Fruit fly (Drosophila melanogaster) whole organism, wandering third instar larva: Measurements from ENCODE around the gene Rdh.

Experiments used
- Abd-B ChIP-seq: fragments of >200 bp; optimal IDR thresholded peaks from 2 replicates; lab custom pipeline; 2017; ENCODE audit warnings: missing biosample characterization, missing genetic modification characterization
- CG32264 ChIP-seq: fragments of 200-800 bp; sonication (Bioruptor generic); optimal IDR thresholded peaks from 2 replicates; lab custom pipeline; 2016; ENCODE audit warnings: missing biosample characterization, missing genetic modification characterization
- CG9705 ChIP-seq: fragments of 200-800 bp; sonication (Bioruptor generic); optimal IDR thresholded peaks from 2 replicates; lab custom pipeline; 2018; ENCODE audit warnings: missing biosample characterization, mild to moderate bottlenecking, missing genetic modification characterization
- Dfd ChIP-seq: fragments of >200 bp; optimal IDR thresholded peaks from 2 replicates; lab custom pipeline; 2017; ENCODE audit warnings: missing biosample characterization, missing genetic modification characterization
- Dif ChIP-seq: fragments of 200-275, 200-300 bp; sonication (Bioruptor generic); optimal IDR thresholded peaks from 2 replicates; lab custom pipeline; 2018; ENCODE audit warnings: missing biosample characterization, missing genetic modification characterization; ENCODE audit not compliant: partially characterized antibody
- GATAd ChIP-seq: sonication (Bioruptor generic); optimal IDR thresholded peaks from 2 replicates; lab custom pipeline; 2016; ENCODE audit warnings: missing biosample characterization, missing genetic modification characterization
- HLH106 ChIP-seq: fragments of 200-800 bp; optimal IDR thresholded peaks from 3 replicates; lab custom pipeline; 2019; ENCODE audit warnings: missing biosample characterization, mild to moderate bottlenecking, missing genetic modification characterization, moderate library complexity
- Hnf4 ChIP-seq: fragments of 200-800 bp; sonication (Bioruptor generic); optimal IDR thresholded peaks from 2 replicates; lab custom pipeline; 2016; ENCODE audit warnings: missing biosample characterization, mild to moderate bottlenecking, missing genetic modification characterization
- Hr83 ChIP-seq: fragments of 200-300 bp; sonication (Bioruptor generic); optimal IDR thresholded peaks from 2 replicates; lab custom pipeline; 2016; ENCODE audit warnings: missing biosample characterization, mild to moderate bottlenecking, missing genetic modification characterization, moderate library complexity; ENCODE audit not compliant: poor library complexity, severe bottlenecking
- Jra ChIP-seq: sonication (Bioruptor generic); optimal IDR thresholded peaks from 2 replicates; lab custom pipeline; 2016; ENCODE audit warnings: missing biosample characterization, missing genetic modification characterization
- Mio ChIP-seq: sonication (Bioruptor generic); optimal IDR thresholded peaks from 2 replicates; lab custom pipeline; 2016; ENCODE audit warnings: missing biosample characterization, missing genetic modification characterization
- Myc ChIP-seq: fragments of >200 bp; optimal IDR thresholded peaks from 2 replicates; lab custom pipeline; 2017
- N ChIP-seq: fragments of >200 bp; optimal IDR thresholded peaks from 2 replicates; lab custom pipeline; 2018; ENCODE audit warnings: missing biosample characterization, missing external identifiers, missing genetic modification characterization
- OdsH ChIP-seq: fragments of 200-800 bp; sonication (Bioruptor generic); optimal IDR thresholded peaks from 2 replicates; lab custom pipeline; 2016; ENCODE audit warnings: missing biosample characterization, mild to moderate bottlenecking, missing genetic modification characterization
- Rel ChIP-seq, 2 experiments: fragments of 200-800 bp; sonication (Bioruptor generic) in 1 of 2; optimal IDR thresholded peaks; 2 replicates in 1 of 2; 3 replicates in 1 of 2; lab custom pipeline; 2016 to 2019; ENCODE audit warnings: mild to moderate bottlenecking in 2 of 2, missing biosample characterization in 2 of 2, missing genetic modification characterization in 2 of 2, moderate library complexity in 1 of 2
- Vsx2 ChIP-seq: fragments of 200-300, 225-300 bp; sonication (Bioruptor generic); optimal IDR thresholded peaks from 2 replicates; lab custom pipeline; 2018; ENCODE audit warnings: missing biosample characterization, missing genetic modification characterization; ENCODE audit not compliant: partially characterized antibody
- br ChIP-seq: fragments of 200-800 bp; sonication (Bioruptor generic); optimal IDR thresholded peaks from 2 replicates; lab custom pipeline; 2016; ENCODE audit warnings: missing biosample characterization, missing genetic modification characterization
- brk ChIP-seq: fragments of 200-800 bp; sonication (Bioruptor generic); optimal IDR thresholded peaks from 2 replicates; lab custom pipeline; 2016; ENCODE audit warnings: missing biosample characterization, mild to moderate bottlenecking, missing genetic modification characterization
- dl ChIP-seq, 2 experiments: fragments of 175-275, 200-275 bp in 1 of 2; fragments of 200-275 bp in 1 of 2; sonication (Bioruptor generic); optimal IDR thresholded peaks; lab custom pipeline; 2018; ENCODE audit warnings: mild to moderate bottlenecking in 2 of 2, missing biosample characterization in 2 of 2, missing genetic modification characterization in 2 of 2, moderate library complexity in 2 of 2; ENCODE audit not compliant: partially characterized antibody in 2 of 2, insufficient read depth in 1 of 2
- dmrt93B ChIP-seq: fragments of 200-800 bp; sonication (Bioruptor generic); optimal IDR thresholded peaks from 2 replicates; lab custom pipeline; 2018; ENCODE audit warnings: missing biosample characterization, mild to moderate bottlenecking, missing genetic modification characterization
- dsf ChIP-seq: sonication (Bioruptor generic); optimal IDR thresholded peaks from 2 replicates; lab custom pipeline; 2016; ENCODE audit warnings: missing biosample characterization, missing genetic modification characterization, borderline replicate concordance
- ey ChIP-seq: fragments of 200-800 bp; sonication (Bioruptor generic); optimal IDR thresholded peaks from 2 replicates; lab custom pipeline; 2016; ENCODE audit warnings: missing biosample characterization, missing genetic modification characterization
- foxo ChIP-seq, 2 experiments: fragments of 200-800 bp; sonication (Bioruptor generic); optimal IDR thresholded peaks; 2 replicates in 1 of 2; 3 replicates in 1 of 2; lab custom pipeline; 2016 to 2017; ENCODE audit warnings: missing biosample characterization in 2 of 2, missing genetic modification characterization in 2 of 2
- fru ChIP-seq: fragments of 200-800 bp; sonication (Bioruptor generic); optimal IDR thresholded peaks from 3 replicates; lab custom pipeline; 2016; ENCODE audit warnings: missing biosample characterization, mild to moderate bottlenecking, missing genetic modification characterization
- h ChIP-seq: fragments of 200-800 bp; sonication (Bioruptor generic); optimal IDR thresholded peaks from 3 replicates; lab custom pipeline; 2016; ENCODE audit warnings: missing biosample characterization, mild to moderate bottlenecking, missing genetic modification characterization
- lola ChIP-seq: fragments of >200 bp; optimal IDR thresholded peaks from 2 replicates; lab custom pipeline; 2017; ENCODE audit warnings: missing biosample characterization, missing genetic modification characterization
- psq ChIP-seq: fragments of 200-800 bp; sonication (Bioruptor generic); optimal IDR thresholded peaks from 3 replicates; lab custom pipeline; 2017; ENCODE audit warnings: missing biosample characterization, mild to moderate bottlenecking, missing genetic modification characterization, moderate library complexity
- rgr ChIP-seq: fragments of 200-800 bp; sonication (Bioruptor generic); optimal IDR thresholded peaks from 3 replicates; lab custom pipeline; 2016; ENCODE audit warnings: missing biosample characterization, mild to moderate bottlenecking, missing genetic modification characterization
- sage ChIP-seq: fragments of 200-800 bp; sonication (Bioruptor generic); optimal IDR thresholded peaks from 2 replicates; lab custom pipeline; 2016; ENCODE audit warnings: missing biosample characterization, mild to moderate bottlenecking, missing genetic modification characterization
- sv ChIP-seq: fragments of 200-800 bp; sonication (Bioruptor generic); optimal IDR thresholded peaks from 3 replicates; lab custom pipeline; 2016; ENCODE audit warnings: missing biosample characterization, missing genetic modification characterization
- tai ChIP-seq: sonication (Bioruptor generic); optimal IDR thresholded peaks from 2 replicates; lab custom pipeline; 2016; ENCODE audit warnings: missing biosample characterization, missing genetic modification characterization
- woc ChIP-seq: sonication (Bioruptor generic); optimal IDR thresholded peaks from 2 replicates; lab custom pipeline; 2016; ENCODE audit warnings: missing biosample characterization, mild to moderate bottlenecking, missing genetic modification characterization

Rdh gene

DNA sequence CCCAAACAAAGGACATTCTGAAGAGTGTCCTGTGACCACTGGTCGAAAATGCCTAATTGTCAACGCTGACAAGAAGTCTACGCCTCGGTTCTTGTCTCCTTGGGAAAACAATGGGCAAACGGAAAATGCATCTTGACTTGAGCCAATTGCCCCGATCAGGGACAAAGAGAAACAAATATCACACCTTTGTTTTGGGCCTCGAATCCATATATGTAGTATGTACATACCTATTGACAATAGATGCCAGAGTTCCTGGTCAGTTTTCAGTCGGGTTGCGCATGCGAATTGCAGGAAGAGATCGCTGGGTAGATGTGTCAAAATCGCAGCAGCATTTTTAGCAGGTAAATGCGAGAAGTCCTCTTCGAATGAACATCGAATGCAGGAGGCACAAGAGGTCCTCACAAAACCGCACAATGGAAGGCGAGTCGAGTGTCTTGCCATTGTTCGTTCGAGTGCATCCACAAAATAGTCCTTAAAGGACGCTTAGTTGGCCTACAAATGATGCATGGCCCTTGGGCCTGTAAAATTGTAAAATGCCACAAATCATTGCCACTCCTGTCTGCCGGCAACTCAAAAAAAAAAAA lies 23.5 kb downstream of the Rdh start:
- TF ChIP-seq psq (no peak), dsf (GFP tag; lab: Kevin White, UChicago) (no peak)
- TF ChIP-seq, all 38 proteins: peak for 0

DNA sequence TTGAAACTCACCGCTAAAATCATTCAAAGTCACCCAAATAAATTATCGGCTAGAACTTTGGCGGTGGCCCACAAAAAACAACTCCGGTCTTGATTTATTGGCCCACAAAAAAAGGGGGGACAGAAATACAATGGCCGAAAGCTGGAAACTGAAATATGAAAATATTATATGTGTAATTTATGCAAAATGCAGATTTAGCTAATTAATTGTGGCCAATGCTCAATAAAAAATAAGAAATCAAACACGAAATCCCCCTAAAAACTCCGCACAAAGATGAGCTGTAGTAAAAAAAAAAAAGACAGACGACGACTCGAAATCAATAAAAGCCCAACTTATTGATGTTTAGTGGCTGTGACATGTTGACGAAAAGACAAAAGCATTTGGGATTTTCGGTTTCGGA lies 24.5 kb downstream of the Rdh start:
- TF ChIP-seq woc (GFP tag; lab: Kevin White, UChicago) (no peak), CG9705 (GFP tag; lab: Kevin White, UChicago) (no peak), psq (no peak), lola (GFP tag; lab: Kevin White, UChicago) (no peak), brk (GFP tag; lab: Kevin White, UChicago) (no peak), Hnf4 (no peak), Myc (no peak), sv (GFP tag; lab: Kevin White, UChicago) (no peak), OdsH (GFP tag; lab: Kevin White, UChicago) (no peak), CG32264 (GFP tag; lab: Kevin White, UChicago) (no peak)
- TF ChIP-seq, all 38 proteins: peak for 0

DNA sequence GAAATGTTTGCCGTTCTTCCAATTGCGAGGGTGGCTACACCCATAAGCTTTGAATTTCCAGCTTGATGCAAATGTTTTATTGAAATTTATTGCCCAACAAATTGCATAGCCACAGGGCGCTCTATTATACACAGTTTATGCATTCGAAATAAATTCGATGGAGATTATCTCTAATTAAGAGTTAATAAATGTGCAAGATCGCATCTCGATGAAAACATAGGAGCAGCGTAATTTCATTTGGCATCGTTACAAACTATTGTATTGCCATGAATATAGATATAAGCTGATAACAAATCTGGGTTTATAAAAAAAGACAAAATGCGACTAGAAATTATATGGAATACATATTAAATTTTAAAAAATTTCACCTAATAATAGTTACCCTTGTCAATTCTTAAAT lies 25.2 kb downstream of the Rdh start:
- TF ChIP-seq Dfd (GFP tag; lab: Kevin White, UChicago) = no peak
- TF ChIP-seq Rel (GFP tag; optimal IDR thresholded peaks at IDR 0.05; lab: Kevin White, UChicago) = no peak
- TF ChIP-seq Rel (tag; optimal IDR thresholded peaks at IDR 0.05; lab: Kevin White, UChicago) = no peak
- no peak for TF ChIP-seq lola (GFP tag; lab: Kevin White, UChicago)
- no peak for TF ChIP-seq Hnf4
- TF ChIP-seq CG9705 (GFP tag; lab: Kevin White, UChicago) = no peak
- TF ChIP-seq N (GFP tag; lab: Kevin White, UChicago) = no peak
- TF ChIP-seq dsf (GFP tag; lab: Kevin White, UChicago) = no peak
- no peak for TF ChIP-seq h (GFP tag; lab: Kevin White, UChicago)
- no peak for TF ChIP-seq HLH106 (tag; lab: Kevin White, UChicago)
- TF ChIP-seq sage = no peak
- TF ChIP-seq psq = no peak
- no peak for TF ChIP-seq Hr83 (GFP tag; lab: Kevin White, UChicago)
- TF ChIP-seq GATAd = no peak
- no peak for TF ChIP-seq dl (GFP tag; optimal IDR thresholded peaks at IDR 0.05; lab: Kevin White, UChicago; ENCODE audit: insufficient read depth in 1 of 2, partially characterized antibody in 2 of 2)
- TF ChIP-seq Jra (GFP tag; lab: Kevin White, UChicago) = no peak

DNA sequence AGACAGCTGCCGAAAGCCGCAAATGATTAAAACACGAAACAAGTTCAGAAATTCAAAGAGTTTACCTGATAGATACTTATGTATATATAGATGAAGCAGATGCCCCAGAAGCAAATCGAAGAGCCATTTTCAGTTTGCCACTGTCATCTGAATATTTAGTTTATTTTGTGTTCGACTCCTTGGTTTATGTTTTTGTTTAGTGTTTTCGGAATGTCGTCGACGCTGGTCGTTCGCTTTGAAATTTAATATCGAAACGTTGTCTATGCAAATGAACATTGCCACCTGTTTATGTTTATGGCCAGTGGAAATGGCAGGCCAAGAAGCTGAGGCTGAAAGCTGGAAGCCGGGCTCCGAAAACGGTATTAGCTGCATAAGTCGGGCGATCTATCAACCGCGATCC lies 25.8 kb downstream of the Rdh start:
- TF ChIP-seq Abd-B (no peak), GATAd (no peak), ey (GFP tag; lab: Kevin White, UChicago) (no peak), HLH106 (tag; lab: Kevin White, UChicago) (no peak), Hr83 (GFP tag; lab: Kevin White, UChicago) (no peak), fru (GFP tag; lab: Kevin White, UChicago) (no peak), woc (GFP tag; lab: Kevin White, UChicago) (no peak), brk (GFP tag; lab: Kevin White, UChicago) (no peak), Vsx2 (no peak), dmrt93B (GFP tag; lab: Kevin White, UChicago) (no peak), tai (GFP tag; lab: Kevin White, UChicago) (no peak), Dif (no peak), CG32264 (GFP tag; lab: Kevin White, UChicago) (no peak)
- TF ChIP-seq, all 38 proteins: peak for 0

DNA sequence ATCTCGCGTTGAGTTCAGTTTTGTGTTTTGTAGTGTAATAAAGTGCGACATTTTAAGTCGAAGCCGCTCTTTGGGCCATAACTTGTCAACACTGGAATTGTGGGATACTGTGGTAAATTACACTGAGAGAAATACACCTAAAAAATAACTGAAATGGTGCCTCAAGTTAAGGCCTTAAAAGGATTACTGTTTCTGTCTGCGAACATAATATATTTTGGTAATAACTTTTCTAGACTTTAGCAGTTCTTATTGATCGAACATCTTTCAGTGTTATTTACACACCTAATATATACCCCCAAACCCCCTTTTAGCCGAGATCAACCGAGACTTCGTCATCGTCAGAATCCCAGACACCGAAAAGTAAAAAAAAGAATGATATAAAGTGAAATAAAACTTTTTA lies 26.6 kb downstream of the Rdh start:
- no peak for TF ChIP-seq Myc
- TF ChIP-seq rgr = peak; percentile 13
- TF ChIP-seq HLH106 (tag; lab: Kevin White, UChicago) = peak; percentile 15
- no peak for TF ChIP-seq Mio (GFP tag; lab: Kevin White, UChicago)
- peak; percentile 3 for TF ChIP-seq OdsH (GFP tag; lab: Kevin White, UChicago)
- TF ChIP-seq br = peak; percentile 16
- no peak for TF ChIP-seq Dif
- peak; percentile 35 for TF ChIP-seq ey (GFP tag; lab: Kevin White, UChicago)
- peak; percentile 53 for TF ChIP-seq h (GFP tag; lab: Kevin White, UChicago)
- no peak for TF ChIP-seq Jra (GFP tag; lab: Kevin White, UChicago)
- no peak for TF ChIP-seq Hr83 (GFP tag; lab: Kevin White, UChicago)
- peak; percentile 8 for TF ChIP-seq fru (GFP tag; lab: Kevin White, UChicago)
- peak in 1 of 2 experiments; percentile 37 for TF ChIP-seq foxo (GFP tag; optimal IDR thresholded peaks at IDR 0.05; lab: Kevin White, UChicago)
- TF ChIP-seq sage = no peak
